Fruit fly (Drosophila melanogaster): ENCODE measurements around the gene superdeath.

superdeath gene

DNA sequence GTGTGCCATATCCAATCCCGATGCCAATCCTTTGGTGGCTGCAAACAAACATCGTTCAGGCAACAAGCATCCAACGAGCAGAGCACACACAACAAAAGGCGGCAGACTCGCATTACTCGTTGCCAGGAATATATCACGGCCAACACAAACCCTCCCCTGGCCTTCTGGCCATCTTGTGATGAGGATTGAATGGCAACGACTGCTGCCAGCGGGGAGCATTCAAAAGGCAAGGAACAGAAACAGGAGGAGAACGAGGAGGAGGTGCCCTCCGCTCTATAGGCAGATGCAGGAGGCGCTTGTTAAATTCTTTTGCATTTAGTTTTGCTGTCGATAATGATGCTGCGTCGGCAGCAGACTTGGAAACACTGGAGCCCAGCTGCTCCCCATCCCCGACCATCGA, 42.9 kb upstream of the superdeath start:
- TF ChIP-seq Sp1 (GFP tag; optimal IDR thresholded peaks at IDR 0.05) (no peak), ey (GFP tag; optimal IDR thresholded peaks at IDR 0.05) (no peak), Dif (GFP tag; optimal IDR thresholded peaks at IDR 0.05; ENCODE audit: partially characterized antibody) (peak; percentile 33), sv (GFP tag; optimal IDR thresholded peaks at IDR 0.05) (no peak), Hr83 (GFP tag; optimal IDR thresholded peaks at IDR 0.05; ENCODE audit: poor library complexity, severe bottlenecking) (peak; percentile 46), OdsH (GFP tag; optimal IDR thresholded peaks at IDR 0.05) (no peak)

- no peak for TF ChIP-seq CrebA (GFP tag; optimal IDR thresholded peaks at IDR 0.05; ENCODE audit: borderline replicate concordance)
- no peak for TF ChIP-seq Hr78 (GFP tag; optimal IDR thresholded peaks at IDR 0.05)
- TF ChIP-seq Sp1 (GFP tag; optimal IDR thresholded peaks at IDR 0.05), result peak; percentile 88
- peak; percentile 87 for TF ChIP-seq rgr (GFP tag; optimal IDR thresholded peaks at IDR 0.05)
- TF ChIP-seq sage (GFP tag; optimal IDR thresholded peaks at IDR 0.05), result peak; percentile 65
- TF ChIP-seq jim (GFP tag; optimal IDR thresholded peaks at IDR 0.05), result no peak
- TF ChIP-seq sv (GFP tag; optimal IDR thresholded peaks at IDR 0.05), result no peak
- TF ChIP-seq CG32264 (GFP tag; optimal IDR thresholded peaks at IDR 0.05), result no peak
- peak in 1 of 2 experiments; percentile 89 for TF ChIP-seq foxo (GFP tag; optimal IDR thresholded peaks at IDR 0.05)
- TF ChIP-seq lola (GFP tag; optimal IDR thresholded peaks at IDR 0.05), result no peak
- TF ChIP-seq ey (GFP tag; optimal IDR thresholded peaks at IDR 0.05), result peak; percentile 91
- no peak for TF ChIP-seq usp (GFP tag; optimal IDR thresholded peaks at IDR 0.05)
- peak; percentile 92 for TF ChIP-seq fru (GFP tag; optimal IDR thresholded peaks at IDR 0.05)
- peak; percentile 70 for TF ChIP-seq dmrt93B (GFP tag; optimal IDR thresholded peaks at IDR 0.05)
- TF ChIP-seq Myc (optimal IDR thresholded peaks at IDR 0.05), result no peak
- TF ChIP-seq br (GFP tag; optimal IDR thresholded peaks at IDR 0.05), result peak; percentile 85
- TF ChIP-seq HLH106 (tag; optimal IDR thresholded peaks at IDR 0.05), result peak; percentile 82
- TF ChIP-seq h (GFP tag; optimal IDR thresholded peaks at IDR 0.05), result peak; percentile 95
- peak; percentile 93 for TF ChIP-seq psq (GFP tag; optimal IDR thresholded peaks at IDR 0.05)
- TF ChIP-seq woc (GFP tag; optimal IDR thresholded peaks at IDR 0.05), result peak; percentile 87
- peak; percentile 35 for TF ChIP-seq CG9705 (GFP tag; optimal IDR thresholded peaks at IDR 0.05)
- peak; percentile 87 for TF ChIP-seq OdsH (GFP tag; optimal IDR thresholded peaks at IDR 0.05)
- no peak for TF ChIP-seq dsf (GFP tag; optimal IDR thresholded peaks at IDR 0.05; ENCODE audit: borderline replicate concordance)
- no peak for TF ChIP-seq Rel (GFP tag; optimal IDR thresholded peaks at IDR 0.05)
- peak; percentile 16 for TF ChIP-seq Rel (tag; optimal IDR thresholded peaks at IDR 0.05)
Observed at dm6 chr3R:29096009-29096443, 42.4 kb upstream of the superdeath start.

- TF ChIP-seq Dfd (GFP tag; optimal IDR thresholded peaks at IDR 0.05) (peak; percentile 74), Myc (optimal IDR thresholded peaks at IDR 0.05) (no peak)
Observed at dm6 chr3R:29098022-29098421, 40.4 kb upstream of the superdeath start.

DNA sequence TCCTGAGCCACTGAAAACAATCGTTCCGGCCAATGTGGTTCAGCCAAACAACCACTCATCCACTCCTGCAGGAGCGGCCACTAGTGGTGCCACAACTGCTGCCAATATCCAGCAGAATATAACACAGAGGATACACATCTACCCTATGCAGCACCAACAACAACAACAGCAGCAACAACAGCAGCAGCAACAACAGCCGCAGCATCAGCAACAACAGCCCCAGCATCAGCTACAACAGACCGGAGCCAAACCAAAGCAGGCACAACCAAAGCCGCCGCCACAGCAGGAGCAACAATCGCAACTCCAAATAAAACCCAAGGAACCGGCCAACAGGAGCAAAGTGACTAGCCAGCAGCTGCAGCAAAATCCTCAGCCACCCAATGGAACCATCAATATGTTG, 35.2 kb upstream of the superdeath start:
- TF ChIP-seq foxo (GFP tag; optimal IDR thresholded peaks at IDR 0.05) (no peak), Hr78 (GFP tag; optimal IDR thresholded peaks at IDR 0.05) (no peak), Dfd (GFP tag; optimal IDR thresholded peaks at IDR 0.05) (peak; percentile 90)

dm6 chr3R:29111795-29112194, 26.7 kb upstream of the superdeath start:
- peak; percentile 85 for TF ChIP-seq h (GFP tag; optimal IDR thresholded peaks at IDR 0.05)
- no peak for TF ChIP-seq OdsH (GFP tag; optimal IDR thresholded peaks at IDR 0.05)

- TF ChIP-seq Jra (GFP tag; optimal IDR thresholded peaks at IDR 0.05), result no peak
- peak; percentile 40 for TF ChIP-seq ey (GFP tag; optimal IDR thresholded peaks at IDR 0.05)
- no peak for TF ChIP-seq Abd-B (GFP tag; optimal IDR thresholded peaks at IDR 0.05)
- TF ChIP-seq CG32264 (GFP tag; optimal IDR thresholded peaks at IDR 0.05), result no peak
- no peak for TF ChIP-seq jim (GFP tag; optimal IDR thresholded peaks at IDR 0.05)
- TF ChIP-seq N (GFP tag; optimal IDR thresholded peaks at IDR 0.05), result no peak
- no peak for TF ChIP-seq Mio (GFP tag; optimal IDR thresholded peaks at IDR 0.05)
- TF ChIP-seq Hnf4 (GFP tag; optimal IDR thresholded peaks at IDR 0.05), result no peak
- TF ChIP-seq Dif (GFP tag; optimal IDR thresholded peaks at IDR 0.05; ENCODE audit: partially characterized antibody), result no peak
- no peak for TF ChIP-seq fru (GFP tag; optimal IDR thresholded peaks at IDR 0.05)
- no peak for TF ChIP-seq Hr78 (GFP tag; optimal IDR thresholded peaks at IDR 0.05)
- TF ChIP-seq Vsx2 (GFP tag; optimal IDR thresholded peaks at IDR 0.05; ENCODE audit: partially characterized antibody), result no peak
- no peak for TF ChIP-seq tai (GFP tag; optimal IDR thresholded peaks at IDR 0.05)
- peak; percentile 12 for TF ChIP-seq br (GFP tag; optimal IDR thresholded peaks at IDR 0.05)
- no peak for TF ChIP-seq Rel (GFP tag; optimal IDR thresholded peaks at IDR 0.05)
- peak; percentile 43 for TF ChIP-seq Rel (tag; optimal IDR thresholded peaks at IDR 0.05)
- peak; percentile 77 for TF ChIP-seq woc (GFP tag; optimal IDR thresholded peaks at IDR 0.05)
- TF ChIP-seq rgr (GFP tag; optimal IDR thresholded peaks at IDR 0.05), result no peak
- TF ChIP-seq Dfd (GFP tag; optimal IDR thresholded peaks at IDR 0.05), result no peak
- TF ChIP-seq Hr83 (GFP tag; optimal IDR thresholded peaks at IDR 0.05; ENCODE audit: poor library complexity, severe bottlenecking), result no peak
- no peak for TF ChIP-seq dsf (GFP tag; optimal IDR thresholded peaks at IDR 0.05; ENCODE audit: borderline replicate concordance)
- TF ChIP-seq CG9705 (GFP tag; optimal IDR thresholded peaks at IDR 0.05), result peak; percentile 69
- TF ChIP-seq psq (GFP tag; optimal IDR thresholded peaks at IDR 0.05), result peak; percentile 50
- TF ChIP-seq lola (GFP tag; optimal IDR thresholded peaks at IDR 0.05), result no peak
- TF ChIP-seq foxo (GFP tag; optimal IDR thresholded peaks at IDR 0.05), result peak in 1 of 2 experiments; percentile 80
- TF ChIP-seq CrebA (GFP tag; optimal IDR thresholded peaks at IDR 0.05; ENCODE audit: borderline replicate concordance), result no peak
- no peak for TF ChIP-seq sage (GFP tag; optimal IDR thresholded peaks at IDR 0.05)
- peak; percentile 80 for TF ChIP-seq HLH106 (tag; optimal IDR thresholded peaks at IDR 0.05)
Observed at dm6 chr3R:29112398-29113150, 25.9 kb upstream of the superdeath start, which contains the start of the genes alpha-Man-Ib and Pdhb. Gene alpha-Man-Ib, minus strand, starts transcription at chr3R:29112822. Gene Pdhb, plus strand, starts transcription at chr3R:29113071.

Measured in whole organism, wandering third instar larva.